Fruit fly (Drosophila melanogaster) whole organism, embryonic: ENCODE data around the gene wuho.
A peak's percentile ranks its signal among the peaks of the same experiment; 100 is the strongest.

Source experiments
- Aef1 ChIP-seq: fragments of 200-800 bp; sonication (Bioruptor generic); IDR thresholded peaks from 3 replicates; pipeline ENCODE4 v1.3.6; 2022; ENCODE audit warnings: missing biosample characterization, missing genetic modification characterization
- Bgb ChIP-seq: fragments of 200-800 bp; sonication (Bioruptor generic); IDR thresholded peaks from 2 replicates; pipeline ENCODE4 v1.3.6; 2022; ENCODE audit warnings: missing biosample characterization, missing genetic modification characterization; ENCODE audit not compliant: partially characterized antibody
- BtbVII ChIP-seq: fragments of 200-800 bp; sonication (Bioruptor generic); optimal IDR thresholded peaks from 3 replicates; lab custom pipeline; 2017; ENCODE audit warnings: missing biosample characterization, mild to moderate bottlenecking, missing genetic modification characterization
- Bteb2 ChIP-seq: fragments of 200-800 bp; sonication (Bioruptor generic); optimal IDR thresholded peaks from 2 replicates; lab custom pipeline; 2016; ENCODE audit warnings: missing biosample characterization, missing genetic modification characterization
- CG10267 ChIP-seq: fragments of 200-800 bp; sonication (Bioruptor generic); optimal IDR thresholded peaks from 2 replicates; lab custom pipeline; 2018; ENCODE audit warnings: missing biosample characterization, mild to moderate bottlenecking, missing genetic modification characterization, moderate library complexity
- CG10366 ChIP-seq: fragments of 200-800 bp; sonication (Bioruptor generic); IDR thresholded peaks from 2 replicates; pipeline ENCODE4 v1.3.6; 2022; ENCODE audit warnings: missing biosample characterization, missing genetic modification characterization
- CG14014 ChIP-seq: fragments of 200-800 bp; sonication (Bioruptor generic); IDR thresholded peaks from 2 replicates; pipeline ENCODE4 v1.3.6; 2022; ENCODE audit warnings: missing biosample characterization, missing genetic modification characterization
- CG14710 ChIP-seq: fragments of 200-800 bp; sonication (Bioruptor generic); optimal IDR thresholded peaks from 3 replicates; lab custom pipeline; 2019; ENCODE audit warnings: missing biosample characterization, mild to moderate bottlenecking, missing genetic modification characterization, moderate library complexity
- CG1647 ChIP-seq: fragments of 200-800 bp; sonication (Bioruptor generic); optimal IDR thresholded peaks from 3 replicates; lab custom pipeline; 2016; ENCODE audit warnings: missing biosample characterization, missing genetic modification characterization
- CG17328 ChIP-seq: fragments of 200-800 bp; sonication (Bioruptor generic); IDR thresholded peaks from 2 replicates; pipeline ENCODE4 v1.3.6; 2022; ENCODE audit warnings: missing biosample characterization, missing genetic modification characterization
- CG17829 ChIP-seq: fragments of 200-800 bp; optimal IDR thresholded peaks from 2 replicates; lab custom pipeline; 2019; ENCODE audit warnings: missing biosample characterization, mild to moderate bottlenecking, missing genetic modification characterization, moderate library complexity
- CG1832 ChIP-seq: fragments of 200-800 bp; sonication (Bioruptor generic); optimal IDR thresholded peaks from 2 replicates; lab custom pipeline; 2017; ENCODE audit warnings: missing biosample characterization, mild to moderate bottlenecking, missing genetic modification characterization, inconsistent platforms
- CG30020 ChIP-seq: fragments of 200-800 bp; optimal IDR thresholded peaks from 2 replicates; lab custom pipeline; 2019; ENCODE audit warnings: missing biosample characterization, mild to moderate bottlenecking, missing genetic modification characterization, moderate library complexity
- CG34376 ChIP-seq: fragments of 200-800 bp; sonication (Bioruptor generic); optimal IDR thresholded peaks from 2 replicates; lab custom pipeline; 2018; ENCODE audit warnings: missing biosample characterization, mild to moderate bottlenecking, missing genetic modification characterization
- CG4404 ChIP-seq: fragments of 200-800 bp; sonication (Bioruptor generic); IDR thresholded peaks from 2 replicates; pipeline ENCODE4 v1.3.6; 2022; ENCODE audit warnings: missing biosample characterization, missing genetic modification characterization
- CG4424 ChIP-seq: fragments of 200-800 bp; sonication (Bioruptor generic); optimal IDR thresholded peaks from 3 replicates; lab custom pipeline; 2016; ENCODE audit warnings: missing biosample characterization, missing genetic modification characterization
- CG4617 ChIP-seq: fragments of 200-800 bp; sonication (Bioruptor generic); optimal IDR thresholded peaks from 3 replicates; lab custom pipeline; 2016; ENCODE audit warnings: missing biosample characterization, missing genetic modification characterization, borderline replicate concordance
- CG4707 ChIP-seq: fragments of 200-800 bp; sonication (Bioruptor generic); optimal IDR thresholded peaks from 2 replicates; lab custom pipeline; 2018; ENCODE audit warnings: missing biosample characterization, mild to moderate bottlenecking, missing genetic modification characterization, moderate library complexity
- CG6254 ChIP-seq: fragments of 200-800 bp; sonication (Bioruptor generic); optimal IDR thresholded peaks from 3 replicates; lab custom pipeline; 2017; ENCODE audit warnings: mild to moderate bottlenecking, missing biosample characterization, missing genetic modification reagents, missing genetic modification characterization
- CG7786 ChIP-seq: fragments of 200-800 bp; sonication (Bioruptor generic); optimal IDR thresholded peaks from 2 replicates; lab custom pipeline; 2016; ENCODE audit warnings: missing biosample characterization, missing genetic modification characterization
- CG8089 ChIP-seq: fragments of 200-800 bp; sonication (Bioruptor generic); optimal IDR thresholded peaks from 3 replicates; lab custom pipeline; 2016; ENCODE audit warnings: missing biosample characterization, missing genetic modification characterization
- CG8281 ChIP-seq: fragments of 200-800 bp; sonication (Bioruptor generic); optimal IDR thresholded peaks from 2 replicates; lab custom pipeline; 2018; ENCODE audit warnings: missing biosample characterization, mild to moderate bottlenecking, missing genetic modification characterization, moderate library complexity
- CG9727 ChIP-seq: fragments of 200-800 bp; sonication (Bioruptor generic); optimal IDR thresholded peaks from 3 replicates; lab custom pipeline; 2017; ENCODE audit warnings: missing biosample characterization, mild to moderate bottlenecking, missing genetic modification characterization
- CHES-1-like ChIP-seq: fragments of 200-800 bp; sonication (Bioruptor generic); optimal IDR thresholded peaks from 2 replicates; lab custom pipeline; 2016; ENCODE audit warnings: missing biosample characterization, missing genetic modification characterization
- CTCF ChIP-seq: fragments of 200-800 bp; sonication (Bioruptor generic); optimal IDR thresholded peaks from 2 replicates; lab custom pipeline; 2017; ENCODE audit warnings: missing biosample characterization, mild to moderate bottlenecking, missing genetic modification characterization, moderate library complexity
- CkIIα-i1 ChIP-seq: fragments of 200-800 bp; sonication (Bioruptor generic); IDR thresholded peaks from 2 replicates; pipeline ENCODE4 v1.3.6; 2022; ENCODE audit warnings: missing biosample characterization, missing genetic modification characterization
- Doc2 ChIP-seq: fragments of 200-800 bp; sonication (Bioruptor generic); IDR thresholded peaks from 2 replicates; pipeline ENCODE4 v1.3.6; 2022; ENCODE audit warnings: missing biosample characterization, missing genetic modification characterization
- Hand ChIP-seq: fragments of 200-800 bp; sonication (Bioruptor generic); optimal IDR thresholded peaks from 2 replicates; lab custom pipeline; 2017; ENCODE audit warnings: mild to moderate bottlenecking, missing biosample characterization, missing genetic modification reagents, missing genetic modification characterization
- HmgZ ChIP-seq: fragments of 200-800 bp; sonication (Bioruptor generic); optimal IDR thresholded peaks from 2 replicates; lab custom pipeline; 2018; ENCODE audit warnings: missing biosample characterization, mild to moderate bottlenecking, missing genetic modification characterization
- Hr3 ChIP-seq: fragments of 200-800 bp; sonication (Bioruptor generic); optimal IDR thresholded peaks from 3 replicates; lab custom pipeline; 2016; ENCODE audit warnings: missing biosample characterization, missing genetic modification characterization
- NFAT ChIP-seq: fragments of 200-800 bp; sonication (Bioruptor generic); IDR thresholded peaks from 2 replicates; pipeline ENCODE4 v1.3.6; 2022; ENCODE audit warnings: missing biosample characterization, missing genetic modification characterization
- NK7.1 ChIP-seq: fragments of 200-800 bp; sonication (Bioruptor generic); optimal IDR thresholded peaks from 3 replicates; lab custom pipeline; 2016; ENCODE audit warnings: missing biosample characterization, missing genetic modification characterization
- Pdp1 ChIP-seq, 2 experiments: fragments of 200-800 bp; sonication (Bioruptor generic); optimal IDR thresholded peaks; 3 replicates each; lab custom pipeline; 2016; ENCODE audit warnings: missing biosample characterization in 2 of 2, missing genetic modification characterization in 2 of 2, mild to moderate bottlenecking in 1 of 2, moderate library complexity in 1 of 2
- Ptx1 ChIP-seq: fragments of 200-800 bp; sonication (Bioruptor generic); IDR thresholded peaks from 2 replicates; pipeline ENCODE4 v1.3.6; 2022; ENCODE audit warnings: missing biosample characterization, missing genetic modification characterization
- TFAM ChIP-seq: fragments of 200-800 bp; sonication (Bioruptor generic); optimal IDR thresholded peaks from 2 replicates; lab custom pipeline; 2017; ENCODE audit warnings: missing biosample characterization, missing genetic modification characterization, inconsistent platforms
- Taf1 ChIP-seq: fragments of 200-800 bp; sonication (Bioruptor generic); IDR thresholded peaks from 2 replicates; pipeline ENCODE4 v1.3.6; 2022; ENCODE audit warnings: missing biosample characterization, missing genetic modification characterization
- YL-1 ChIP-seq: fragments of 200-800 bp; sonication (Bioruptor generic); optimal IDR thresholded peaks from 3 replicates; lab custom pipeline; 2017; ENCODE audit warnings: missing biosample characterization, mild to moderate bottlenecking, missing genetic modification characterization
- bab2 ChIP-seq: fragments of 200-800 bp; sonication (Bioruptor generic); optimal IDR thresholded peaks from 2 replicates; lab custom pipeline; 2016; ENCODE audit warnings: missing biosample characterization, missing genetic modification characterization
- chm ChIP-seq: fragments of 200-800 bp; sonication (Bioruptor generic); IDR thresholded peaks from 2 replicates; pipeline ENCODE4 v1.3.6; 2022; ENCODE audit warnings: missing biosample characterization, missing genetic modification characterization
- croc ChIP-seq: fragments of 200-800 bp; sonication (Bioruptor generic); conservative IDR thresholded peaks from 3 replicates; pipeline ENCODE4 v1.3.6; 2022; ENCODE audit warnings: missing biosample characterization, missing genetic modification characterization
- emc ChIP-seq: fragments of 200-800 bp; sonication (Bioruptor generic); optimal IDR thresholded peaks from 2 replicates; lab custom pipeline; 2016; ENCODE audit warnings: missing biosample characterization, missing genetic modification characterization
- gfzf ChIP-seq: fragments of 200-800 bp; sonication (Bioruptor generic); optimal IDR thresholded peaks from 2 replicates; lab custom pipeline; 2016; ENCODE audit warnings: missing biosample characterization, mild to moderate bottlenecking, missing genetic modification characterization, moderate library complexity
- grn ChIP-seq: fragments of 200-800 bp; sonication (Bioruptor generic); optimal IDR thresholded peaks from 3 replicates; lab custom pipeline; 2017; ENCODE audit warnings: missing biosample characterization, missing genetic modification characterization
- lov ChIP-seq, 2 experiments: fragments of 200-800 bp in 1 of 2; fragments of >200 bp in 1 of 2; sonication (Bioruptor generic) in 1 of 2; IDR thresholded peaks in 1 of 2; optimal IDR thresholded peaks in 1 of 2; 2 replicates in 1 of 2; 3 replicates in 1 of 2; pipeline versions ENCODE4 v1.3.6 to Lab custom; 2017 to 2022; ENCODE audit warnings: missing biosample characterization in 1 of 2, missing genetic modification characterization in 1 of 2
- mam ChIP-seq: fragments of 200-800 bp; sonication (Bioruptor generic); optimal IDR thresholded peaks from 3 replicates; lab custom pipeline; 2016; ENCODE audit warnings: missing biosample characterization, missing genetic modification characterization
- nom ChIP-seq: fragments of 200-800 bp; sonication (Bioruptor generic); optimal IDR thresholded peaks from 2 replicates; lab custom pipeline; 2017; ENCODE audit warnings: missing biosample characterization, missing genetic modification characterization, mild to moderate bottlenecking, moderate library complexity, missing genetic modification reagents
- oc ChIP-seq: fragments of 200-800 bp; sonication (Bioruptor generic); optimal IDR thresholded peaks from 2 replicates; lab custom pipeline; 2018; ENCODE audit warnings: missing biosample characterization, mild to moderate bottlenecking, missing genetic modification characterization, moderate library complexity
- schlank ChIP-seq: fragments of 200-800 bp; sonication (Bioruptor generic); optimal IDR thresholded peaks from 2 replicates; lab custom pipeline; 2018; ENCODE audit warnings: missing biosample characterization, mild to moderate bottlenecking, missing genetic modification characterization
- sob ChIP-seq: fragments of 200-800 bp; sonication (Bioruptor generic); IDR thresholded peaks from 2 replicates; pipeline ENCODE4 v1.3.6; 2022; ENCODE audit warnings: missing biosample characterization, missing genetic modification characterization
- tup ChIP-seq: fragments of 200-800 bp; sonication (Bioruptor generic); optimal IDR thresholded peaks from 2 replicates; lab custom pipeline; 2016; ENCODE audit warnings: missing biosample characterization, mild to moderate bottlenecking, missing genetic modification characterization, moderate library complexity

wuho gene

dm6 chrX:6330369-6330949, 42.6 kb downstream of the wuho start, which contains the start of gene CG42240 (continued):
- peak; percentile 87 for TF ChIP-seq Bteb2 (GFP tag; lab: Kevin White, UChicago)
- peak; percentile 72 for TF ChIP-seq CG14014
- TF ChIP-seq CG8089 (GFP tag; lab: Kevin White, UChicago), result peak; percentile 57
- TF ChIP-seq CG10366 (GFP tag; lab: Robert Waterston, UW), result peak; percentile 71
- peak; percentile 58 for TF ChIP-seq tup (GFP tag; lab: Kevin White, UChicago)
- TF ChIP-seq CG34376, result peak; percentile 87
- peak; percentile 77 for TF ChIP-seq CHES-1-like (GFP tag; lab: Kevin White, UChicago)
- TF ChIP-seq NFAT (GFP tag; lab: Robert Waterston, UW), result peak; percentile 40; the same call in 1 of the 2 replicates
- peak; percentile 67 for TF ChIP-seq CG7786 (GFP tag; lab: Kevin White, UChicago)
- TF ChIP-seq CTCF, result no peak
- peak; percentile 19; the same call in 1 of the 2 replicates for TF ChIP-seq Taf1 (GFP tag; lab: Robert Waterston, UW)
- peak; percentile 81 to 82 for TF ChIP-seq Pdp1 (GFP tag; optimal IDR thresholded peaks at IDR 0.05; lab: Kevin White, UChicago)
- TF ChIP-seq CG4617 (GFP tag; lab: Kevin White, UChicago), result peak; percentile 50
- 0 out of 2 replicates have a peak, but pooled peaks have one; percentile 24 for TF ChIP-seq chm (GFP tag; lab: Robert Waterston, UW)
- peak; percentile 82 for TF ChIP-seq croc (GFP tag; lab: Robert Waterston, UW)
- peak; percentile 76 for TF ChIP-seq CG8281 (tag; lab: Kevin White, UChicago)
- TF ChIP-seq bab2 (GFP tag; lab: Kevin White, UChicago), result peak; percentile 77
- TF ChIP-seq lov (optimal IDR thresholded peaks at IDR 0.05; lab: Kevin White, UChicago), result no peak
- no peak for TF ChIP-seq lov (GFP tag; IDR thresholded peaks at IDR 0.05; lab: Robert Waterston, UW)
- peak; percentile 94 for TF ChIP-seq CG4424
- TF ChIP-seq CG10267, result peak; percentile 87
- TF ChIP-seq CG1832 (GFP tag; lab: Kevin White, UChicago), result no peak
- TF ChIP-seq HmgZ (tag; lab: Kevin White, UChicago), result peak; percentile 85
- TF ChIP-seq CG6254 (GFP tag; lab: Kevin White, UChicago), result peak; percentile 87
- TF ChIP-seq CG9727 (GFP tag; lab: Kevin White, UChicago), result peak; percentile 91
- peak; percentile 72 for TF ChIP-seq Aef1 (GFP tag; lab: Robert Waterston, UW)
- peak; percentile 71 for TF ChIP-seq CG30020 (tag; lab: Kevin White, UChicago)
- TF ChIP-seq BtbVII, result peak; percentile 91
- no peak for TF ChIP-seq grn (GFP tag; lab: Kevin White, UChicago)
- TF ChIP-seq gfzf (GFP tag; lab: Kevin White, UChicago), result no peak
- TF ChIP-seq CkIIα-i1 (GFP tag; lab: Robert Waterston, UW), result no peak
- peak; percentile 73 for TF ChIP-seq sob (GFP tag; lab: Robert Waterston, UW)
- TF ChIP-seq Ptx1 (GFP tag; lab: Robert Waterston, UW), result peak; percentile 88
- no peak for TF ChIP-seq Doc2 (GFP tag; lab: Robert Waterston, UW)
- peak; percentile 88 for TF ChIP-seq Hand (GFP tag; lab: Kevin White, UChicago)
- peak; percentile 83 for TF ChIP-seq nom
- TF ChIP-seq YL-1, result peak; percentile 82
- TF ChIP-seq CG1647 (GFP tag; lab: Kevin White, UChicago), result peak; percentile 70
- peak; percentile 6 for TF ChIP-seq TFAM (GFP tag; lab: Kevin White, UChicago)
- peak; percentile 90 for TF ChIP-seq Hr3
- TF ChIP-seq CG4707 (GFP tag; lab: Kevin White, UChicago), result peak; percentile 57
- TF ChIP-seq oc, result peak; percentile 79
- TF ChIP-seq NK7.1 (GFP tag; lab: Kevin White, UChicago), result peak; percentile 73
- TF ChIP-seq schlank (tag; lab: Kevin White, UChicago), result peak; percentile 14
- peak; percentile 71 for TF ChIP-seq mam
- TF ChIP-seq CG17328 (GFP tag; lab: Robert Waterston, UW), result peak; percentile 51; the same call in 1 of the 2 replicates
- TF ChIP-seq CG4404 (GFP tag; lab: Robert Waterston, UW), result peak; percentile 61
- no peak; the same call in 1 of the 2 replicates for TF ChIP-seq Bgb (GFP tag; lab: Robert Waterston, UW)
- peak; percentile 92 for TF ChIP-seq CG14710 (tag; lab: Kevin White, UChicago)
- peak; percentile 56 for TF ChIP-seq emc (GFP tag; lab: Kevin White, UChicago)
- peak; percentile 92 for TF ChIP-seq CG17829 (tag; lab: Kevin White, UChicago)
